Fruit fly (Drosophila melanogaster) whole organism, embryonic: ENCODE data around the gene CG8051.

ENCODE experiments used
- ATbp ChIP-seq: fragments of 200-800 bp; sonication (Bioruptor generic); optimal IDR thresholded peaks from 2 replicates; lab custom pipeline; 2017; ENCODE audit warnings: missing biosample characterization, mild to moderate bottlenecking, missing genetic modification characterization, missing genetic modification reagents
- Aef1 ChIP-seq: fragments of 200-800 bp; sonication (Bioruptor generic); IDR thresholded peaks from 3 replicates; pipeline ENCODE4 v1.3.6; 2022; ENCODE audit warnings: missing biosample characterization, missing genetic modification characterization
- Antp ChIP-seq: fragments of 200-800 bp; sonication (Bioruptor generic); optimal IDR thresholded peaks from 3 replicates; lab custom pipeline; 2016; ENCODE audit warnings: missing biosample characterization, missing genetic modification characterization
- Asciz ChIP-seq: fragments of 200-800 bp; sonication (Bioruptor generic); optimal IDR thresholded peaks from 2 replicates; lab custom pipeline; 2017; ENCODE audit warnings: missing biosample characterization, mild to moderate bottlenecking, missing genetic modification characterization, missing genetic modification reagents
- BtbVII ChIP-seq: fragments of 200-800 bp; sonication (Bioruptor generic); optimal IDR thresholded peaks from 3 replicates; lab custom pipeline; 2017; ENCODE audit warnings: missing biosample characterization, mild to moderate bottlenecking, missing genetic modification characterization
- C15 ChIP-seq: fragments of 200-800 bp; sonication (Bioruptor generic); IDR thresholded peaks from 3 replicates; pipeline ENCODE4 v1.3.6; 2022; ENCODE audit warnings: missing biosample characterization, missing genetic modification characterization
- CG1024 ChIP-seq: fragments of 200-800 bp; sonication (Bioruptor generic); IDR thresholded peaks from 2 replicates; pipeline ENCODE4 v1.3.6; 2022; ENCODE audit warnings: missing biosample characterization, missing genetic modification characterization
- CG10267 ChIP-seq: fragments of 200-800 bp; sonication (Bioruptor generic); optimal IDR thresholded peaks from 2 replicates; lab custom pipeline; 2018; ENCODE audit warnings: missing biosample characterization, mild to moderate bottlenecking, missing genetic modification characterization, moderate library complexity
- CG11560 ChIP-seq: fragments of 200-800 bp; sonication (Bioruptor generic); IDR thresholded peaks from 3 replicates; pipeline ENCODE4 v1.3.6; 2022; ENCODE audit warnings: missing biosample characterization, missing genetic modification characterization
- CG11723 ChIP-seq: fragments of 200-800 bp; sonication (Bioruptor generic); optimal IDR thresholded peaks from 2 replicates; lab custom pipeline; 2017; ENCODE audit warnings: missing biosample characterization, mild to moderate bottlenecking, missing genetic modification characterization
- CG14014 ChIP-seq: fragments of 200-800 bp; sonication (Bioruptor generic); IDR thresholded peaks from 2 replicates; pipeline ENCODE4 v1.3.6; 2022; ENCODE audit warnings: missing biosample characterization, missing genetic modification characterization
- CG15011 ChIP-seq: fragments of 200-800 bp; sonication (Bioruptor generic); optimal IDR thresholded peaks from 3 replicates; lab custom pipeline; 2018; ENCODE audit warnings: missing biosample characterization, mild to moderate bottlenecking, missing genetic modification characterization
- CG17328 ChIP-seq: fragments of 200-800 bp; sonication (Bioruptor generic); IDR thresholded peaks from 2 replicates; pipeline ENCODE4 v1.3.6; 2022; ENCODE audit warnings: missing biosample characterization, missing genetic modification characterization
- CG18262 ChIP-seq: fragments of 200-800 bp; optimal IDR thresholded peaks from 3 replicates; lab custom pipeline; 2019; ENCODE audit warnings: missing biosample characterization, mild to moderate bottlenecking, missing genetic modification characterization, moderate library complexity
- CG30020 ChIP-seq: fragments of 200-800 bp; optimal IDR thresholded peaks from 2 replicates; lab custom pipeline; 2019; ENCODE audit warnings: missing biosample characterization, mild to moderate bottlenecking, missing genetic modification characterization, moderate library complexity
- CG32772 ChIP-seq: fragments of 200-800 bp; sonication (Bioruptor generic); IDR thresholded peaks from 2 replicates; pipeline ENCODE4 v1.3.6; 2022; ENCODE audit warnings: missing biosample characterization, missing genetic modification characterization
- CG33557 ChIP-seq: fragments of 200-800 bp; sonication (Bioruptor generic); optimal IDR thresholded peaks from 2 replicates; lab custom pipeline; 2019; ENCODE audit warnings: missing biosample characterization, mild to moderate bottlenecking, missing genetic modification characterization, moderate library complexity
- CG5180 ChIP-seq: fragments of 200-800 bp; sonication (Bioruptor generic); optimal IDR thresholded peaks from 3 replicates; lab custom pipeline; 2017; ENCODE audit warnings: missing biosample characterization, missing genetic modification characterization, mild to moderate bottlenecking, moderate library complexity, missing genetic modification reagents
- CG6254 ChIP-seq: fragments of 200-800 bp; sonication (Bioruptor generic); optimal IDR thresholded peaks from 3 replicates; lab custom pipeline; 2017; ENCODE audit warnings: mild to moderate bottlenecking, missing biosample characterization, missing genetic modification reagents, missing genetic modification characterization
- Doc3 ChIP-seq: fragments of 200-800 bp; sonication (Bioruptor generic); IDR thresholded peaks from 3 replicates; pipeline ENCODE4 v1.3.6; 2022; ENCODE audit warnings: missing biosample characterization, missing genetic modification characterization; ENCODE audit not compliant: partially characterized antibody
- Dp ChIP-seq: fragments of 200-800 bp; sonication (Bioruptor generic); optimal IDR thresholded peaks from 2 replicates; lab custom pipeline; 2018; ENCODE audit warnings: missing biosample characterization, mild to moderate bottlenecking, missing genetic modification characterization, moderate library complexity
- Dref ChIP-seq: fragments of 200-800 bp; sonication (Bioruptor generic); IDR thresholded peaks from 2 replicates; pipeline ENCODE4 v1.3.6; 2022; ENCODE audit warnings: missing biosample characterization, missing genetic modification characterization
- Drgx ChIP-seq: fragments of 200-800 bp; sonication (Bioruptor generic); IDR thresholded peaks from 2 replicates; pipeline ENCODE4 v1.3.6; 2022; ENCODE audit warnings: missing biosample characterization, missing genetic modification characterization
- Fer3 ChIP-seq: fragments of 200-800 bp; sonication (Bioruptor generic); optimal IDR thresholded peaks from 2 replicates; lab custom pipeline; 2018; ENCODE audit warnings: missing biosample characterization, mild to moderate bottlenecking, missing genetic modification characterization, moderate library complexity
- HLH3B ChIP-seq: fragments of 200-800 bp; sonication (Bioruptor generic); IDR thresholded peaks from 2 replicates; pipeline ENCODE4 v1.3.6; 2022; ENCODE audit warnings: missing biosample characterization, missing genetic modification characterization
- HLH54F ChIP-seq: fragments of 200-800 bp; sonication (Bioruptor generic); optimal IDR thresholded peaks from 3 replicates; lab custom pipeline; 2016; ENCODE audit warnings: missing biosample characterization, missing genetic modification characterization
- HLHmδ ChIP-seq: fragments of 200-800 bp; sonication (Bioruptor generic); optimal IDR thresholded peaks from 2 replicates; lab custom pipeline; 2018; ENCODE audit warnings: missing biosample characterization, mild to moderate bottlenecking, missing genetic modification characterization, moderate library complexity
- Jarid2 ChIP-seq: fragments of 200-800 bp; sonication (Bioruptor generic); optimal IDR thresholded peaks from 3 replicates; lab custom pipeline; 2017; ENCODE audit warnings: mild to moderate bottlenecking, missing biosample characterization, missing genetic modification reagents, missing genetic modification characterization
- Opbp ChIP-seq: fragments of 200-800 bp; sonication (Bioruptor generic); IDR thresholded peaks from 3 replicates; pipeline ENCODE4 v1.3.6; 2022; ENCODE audit warnings: missing biosample characterization, missing genetic modification characterization; ENCODE audit not compliant: partially characterized antibody
- Ptx1 ChIP-seq: fragments of 200-800 bp; sonication (Bioruptor generic); IDR thresholded peaks from 2 replicates; pipeline ENCODE4 v1.3.6; 2022; ENCODE audit warnings: missing biosample characterization, missing genetic modification characterization
- Rfx ChIP-seq: fragments of 200-800 bp; sonication (Bioruptor generic); IDR thresholded peaks from 2 replicates; pipeline ENCODE4 v1.3.6; 2022; ENCODE audit warnings: missing biosample characterization, missing genetic modification characterization
- Rx ChIP-seq: fragments of 200-800 bp; sonication (Bioruptor generic); IDR thresholded peaks from 2 replicates; pipeline ENCODE4 v1.3.6; 2022; ENCODE audit warnings: missing biosample characterization, missing genetic modification characterization
- Scr ChIP-seq: fragments of 200-800 bp; sonication (Bioruptor generic); IDR thresholded peaks from 2 replicates; pipeline ENCODE4 v1.3.6; 2022; ENCODE audit warnings: missing biosample characterization, missing genetic modification characterization; ENCODE audit not compliant: partially characterized antibody
- Sox100B ChIP-seq: fragments of 200-800 bp; sonication (Bioruptor generic); optimal IDR thresholded peaks from 3 replicates; lab custom pipeline; 2018; ENCODE audit warnings: missing biosample characterization, mild to moderate bottlenecking, missing genetic modification characterization
- Sry-δ ChIP-seq: fragments of 200-800 bp; sonication (Bioruptor generic); optimal IDR thresholded peaks from 2 replicates; lab custom pipeline; 2016; ENCODE audit warnings: missing biosample characterization, missing genetic modification characterization
- Trl ChIP-seq, 3 experiments: fragments of >200 bp in 2 of 3; fragments of 200-800 bp in 1 of 3; sonication (Bioruptor generic) in 1 of 3; optimal IDR thresholded peaks; 2 replicates in 1 of 3; 3 replicates in 2 of 3; lab custom pipeline; 2016 to 2017; ENCODE audit warnings: missing biosample characterization in 1 of 3, missing genetic modification characterization in 1 of 3
- Xrp1 ChIP-seq: fragments of 200-800 bp; sonication (Bioruptor generic); IDR thresholded peaks from 2 replicates; pipeline ENCODE4 v1.3.6; 2022; ENCODE audit warnings: missing biosample characterization, missing genetic modification characterization
- bowl ChIP-seq: fragments of 200-800 bp; sonication (Bioruptor generic); IDR thresholded peaks from 2 replicates; pipeline ENCODE4 v1.3.6; 2022; ENCODE audit warnings: missing biosample characterization, missing genetic modification characterization
- crp ChIP-seq, 2 experiments: fragments of 200-800 bp; sonication (Bioruptor generic); optimal IDR thresholded peaks; 2 replicates in 1 of 2; 3 replicates in 1 of 2; lab custom pipeline; 2017; ENCODE audit warnings: missing biosample characterization in 2 of 2, missing genetic modification characterization in 2 of 2, mild to moderate bottlenecking in 1 of 2, moderate library complexity in 1 of 2
- dati ChIP-seq: fragments of 200-800 bp; sonication (Bioruptor generic); IDR thresholded peaks from 2 replicates; pipeline ENCODE4 v1.3.6; 2022; ENCODE audit warnings: missing biosample characterization, missing genetic modification characterization
- fd3F ChIP-seq: fragments of 200-800 bp; sonication (Bioruptor generic); optimal IDR thresholded peaks from 2 replicates; lab custom pipeline; 2018; ENCODE audit warnings: missing biosample characterization, mild to moderate bottlenecking, missing genetic modification characterization, moderate library complexity
- gfzf ChIP-seq: fragments of 200-800 bp; sonication (Bioruptor generic); optimal IDR thresholded peaks from 2 replicates; lab custom pipeline; 2016; ENCODE audit warnings: missing biosample characterization, mild to moderate bottlenecking, missing genetic modification characterization, moderate library complexity
- gt ChIP-seq: fragments of 200-800 bp; sonication (Bioruptor generic); IDR thresholded peaks from 2 replicates; pipeline ENCODE4 v1.3.6; 2022; ENCODE audit warnings: missing biosample characterization, missing genetic modification characterization
- h ChIP-seq: fragments of >200 bp; optimal IDR thresholded peaks from 2 replicates; lab custom pipeline; 2017
- ham ChIP-seq: fragments of 200-800 bp; sonication (Bioruptor generic); IDR thresholded peaks from 2 replicates; pipeline ENCODE4 v1.3.6; 2022; ENCODE audit warnings: missing biosample characterization, missing genetic modification characterization
- hb ChIP-seq: fragments of 200-800 bp; sonication (Bioruptor generic); IDR thresholded peaks from 3 replicates; pipeline ENCODE4 v1.3.6; 2022; ENCODE audit warnings: missing biosample characterization, missing genetic modification characterization; ENCODE audit not compliant: partially characterized antibody
- knrl ChIP-seq: fragments of 200-800 bp; sonication (Bioruptor generic); IDR thresholded peaks from 3 replicates; pipeline ENCODE4 v1.3.6; 2022; ENCODE audit warnings: missing biosample characterization, missing genetic modification characterization; ENCODE audit not compliant: partially characterized antibody
- peb ChIP-seq: fragments of 200-800 bp; sonication (Bioruptor generic); IDR thresholded peaks from 2 replicates; pipeline ENCODE4 v1.3.6; 2022; ENCODE audit warnings: missing biosample characterization, missing genetic modification characterization
- prd ChIP-seq, 3 experiments: fragments of >200 bp in 2 of 3; fragments of 200-800 bp in 1 of 3; sonication (Bioruptor generic) in 1 of 3; optimal IDR thresholded peaks in 2 of 3; IDR thresholded peaks in 1 of 3; 2 replicates in 2 of 3; 3 replicates in 1 of 3; pipeline versions ENCODE4 v1.3.6 to Lab custom; 2017 to 2022; ENCODE audit warnings: missing biosample characterization in 1 of 3, missing genetic modification characterization in 1 of 3
- vfl ChIP-seq: fragments of 200-800 bp; sonication (Bioruptor generic); optimal IDR thresholded peaks from 2 replicates; lab custom pipeline; 2016; ENCODE audit warnings: missing biosample characterization, missing genetic modification characterization

Gene CG8051

dm6 chrX:19323835-19324133, 16.1 kb upstream of the CG8051 start (continued):
- TF ChIP-seq Sry-δ (peak; percentile 26), BtbVII (GFP tag; lab: Kevin White, UChicago) (peak; percentile 87), Scr (no peak), knrl (GFP tag; lab: Robert Waterston, UW) (no peak), CG30020 (tag; lab: Kevin White, UChicago) (no peak), hb (GFP tag; lab: Robert Waterston, UW) (no peak), Antp (peak; percentile 69), Opbp (GFP tag; lab: Robert Waterston, UW) (no peak), Trl (optimal IDR thresholded peaks at IDR 0.05; lab: Kevin White, UChicago) (peak in 1 of 2 experiments; percentile 1), Trl (GFP tag; optimal IDR thresholded peaks at IDR 0.05; lab: Kevin White, UChicago) (peak; percentile 73), CG18262 (tag; lab: Kevin White, UChicago) (peak; percentile 75), Dref (GFP tag; lab: Robert Waterston, UW) (no peak), Rfx (GFP tag; lab: Robert Waterston, UW) (peak; percentile 93), Drgx (peak; percentile 95), Jarid2 (peak; percentile 64), HLH3B (peak; percentile 66; the same call in 1 of the 2 replicates), ATbp (GFP tag; lab: Kevin White, UChicago) (peak; percentile 77), crp (GFP tag; optimal IDR thresholded peaks at IDR 0.05; lab: Kevin White, UChicago) (peak in 1 of 2 experiments; percentile 19), CG1024 (GFP tag; lab: Robert Waterston, UW) (peak; percentile 44; the same call in 1 of the 2 replicates), Fer3 (tag; lab: Kevin White, UChicago) (peak; percentile 87), Sox100B (peak; percentile 76), gfzf (GFP tag; lab: Kevin White, UChicago) (no peak), CG11723 (GFP tag; lab: Kevin White, UChicago) (peak; percentile 65), bowl (GFP tag; lab: Robert Waterston, UW) (0 out of 2 replicates have a peak, but pooled peaks have one; percentile 20), CG10267 (tag; lab: Kevin White, UChicago) (peak; percentile 77), Xrp1 (GFP tag; lab: Robert Waterston, UW) (peak; percentile 85), prd (optimal IDR thresholded peaks at IDR 0.05; lab: Kevin White, UChicago) (no peak), prd (GFP tag; IDR thresholded peaks at IDR 0.05; lab: Robert Waterston, UW) (peak; percentile 88), Ptx1 (GFP tag; lab: Robert Waterston, UW) (peak; percentile 82), h (lab: Kevin White, UChicago) (no peak), CG17328 (GFP tag; lab: Robert Waterston, UW) (peak; percentile 81), CG14014 (GFP tag; lab: Robert Waterston, UW) (peak; percentile 70), Rx (GFP tag; lab: Robert Waterston, UW) (no peak; the same call in 1 of the 2 replicates), peb (GFP tag; lab: Robert Waterston, UW) (peak; percentile 65), Dp (GFP tag; lab: Kevin White, UChicago) (no peak), CG6254 (peak; percentile 69), HLH54F (peak; percentile 78), CG15011 (GFP tag; lab: Kevin White, UChicago) (peak; percentile 55), Aef1 (GFP tag; lab: Robert Waterston, UW) (peak; percentile 75), ham (GFP tag; lab: Robert Waterston, UW) (peak; percentile 67; the same call in 1 of the 2 replicates), C15 (GFP tag; lab: Robert Waterston, UW) (0 out of 3 replicates have a peak, but pooled peaks have one; percentile 58), vfl (GFP tag; lab: Kevin White, UChicago) (peak; percentile 78), fd3F (peak; percentile 71), HLHmδ (no peak), Doc3 (no peak), CG33557 (GFP tag; lab: Kevin White, UChicago) (no peak), CG11560 (tag; lab: Robert Waterston, UW) (peak; percentile 61; the same call in 1 of the 3 replicates), gt (GFP tag; lab: Robert Waterston, UW) (no peak), dati (GFP tag; lab: Robert Waterston, UW) (no peak), Asciz (peak; percentile 64), CG5180 (peak; percentile 39), CG32772 (GFP tag; lab: Robert Waterston, UW) (peak; percentile 83)
